Worm (Caenorhabditis elegans): Measurements from ENCODE around the gene nhr-110.

The nhr-110 gene

DNA sequence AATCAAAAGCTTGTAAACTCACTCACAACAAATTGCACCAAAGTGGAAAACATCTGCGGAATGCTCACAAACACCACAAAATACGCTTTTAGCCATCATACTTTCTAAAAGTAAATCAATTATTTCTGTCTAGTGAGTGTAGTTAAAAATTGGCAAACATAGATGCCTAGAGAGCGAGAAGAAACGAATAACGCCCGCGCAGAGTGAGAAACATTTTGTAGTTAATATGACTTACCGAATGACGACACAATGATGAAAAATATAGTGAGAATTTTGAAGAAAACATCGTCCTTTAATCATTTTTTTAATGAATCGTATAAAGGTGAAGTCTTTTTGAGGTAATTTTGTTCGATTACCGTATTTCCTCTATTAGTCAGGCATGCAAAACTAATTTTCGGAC, 5.1 kb upstream of the nhr-110 start, which contains the start of gene nhr-238:
Gene nhr-238, minus strand, starts transcription at position 104 of the 400 bp plus-strand sequence.
- no peak for TF ChIP-seq dao-5 (tag; optimal IDR thresholded peaks at IDR 0.05)
- TF ChIP-seq him-1 (tag; optimal IDR thresholded peaks at IDR 0.05): no peak
- TF ChIP-seq W03F9.2 (tag; optimal IDR thresholded peaks at IDR 0.05): no peak

DNA sequence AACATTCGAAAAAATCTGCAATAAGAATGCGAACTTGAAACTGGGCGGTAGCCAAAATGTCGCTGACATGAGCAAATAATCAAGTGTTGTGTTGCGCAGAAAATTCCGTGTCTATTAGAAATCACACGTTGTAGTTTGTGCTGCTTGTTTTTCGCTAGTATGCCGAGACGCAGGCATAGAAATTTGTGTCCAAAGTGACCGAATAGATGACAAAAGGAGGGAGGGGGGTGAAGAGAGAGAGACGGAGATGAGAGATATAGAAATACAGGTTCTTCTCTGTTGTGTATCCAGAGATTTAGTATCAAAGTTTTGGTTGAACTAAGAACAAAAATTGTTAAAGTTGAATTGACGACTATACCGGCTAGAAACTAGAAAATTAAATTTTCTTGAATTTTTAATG, 3.0 kb upstream of the nhr-110 start:
- no peak for TF ChIP-seq him-1 (tag; optimal IDR thresholded peaks at IDR 0.05)
- TF ChIP-seq W03F9.2 (tag; optimal IDR thresholded peaks at IDR 0.05): no peak
- TF ChIP-seq dao-5 (tag; optimal IDR thresholded peaks at IDR 0.05): no peak

DNA sequence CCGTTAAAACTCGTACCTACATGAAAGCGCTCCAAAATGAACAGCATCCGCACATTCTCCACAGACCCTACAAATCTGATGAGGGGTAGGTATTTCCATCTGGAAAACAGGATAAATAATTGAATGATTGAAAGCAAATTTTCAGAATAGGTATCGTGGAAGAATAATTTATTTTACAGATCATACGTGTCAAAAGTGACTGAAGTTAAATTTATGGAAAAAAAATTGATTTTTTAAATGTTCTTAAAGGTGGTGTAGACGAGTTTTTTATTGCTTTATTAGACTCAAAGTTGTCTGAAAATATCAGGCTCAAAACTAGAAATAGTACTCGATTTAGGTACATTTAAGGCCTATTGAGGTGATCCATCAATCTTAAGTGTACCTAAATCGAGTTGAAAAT, 2.5 kb upstream of the nhr-110 start, which contains the start of gene nhr-237:
Gene nhr-237, minus strand, starts transcription at position 101 of the 400 bp plus-strand sequence.
- TF ChIP-seq W03F9.2 (tag; optimal IDR thresholded peaks at IDR 0.05) (no peak), him-1 (tag; optimal IDR thresholded peaks at IDR 0.05) (no peak)

DNA sequence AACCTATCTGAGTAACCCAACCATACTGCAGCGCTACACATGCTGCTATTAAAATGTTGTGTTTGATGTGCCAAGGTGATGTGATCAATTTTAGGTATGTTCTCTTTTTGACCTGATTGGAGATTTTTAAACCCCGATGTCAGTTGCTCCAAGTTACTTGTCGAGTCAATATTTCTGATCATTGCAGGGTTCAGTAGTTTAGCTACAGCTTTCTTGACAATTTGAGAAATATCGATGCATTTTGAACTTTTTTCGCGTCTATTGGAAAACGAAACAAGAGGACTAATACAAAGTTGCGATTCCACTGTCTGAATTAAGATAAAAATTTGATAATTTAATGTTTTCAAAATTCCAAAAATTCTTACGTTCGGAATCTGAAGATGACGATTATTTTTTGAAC, 811 bp downstream of the nhr-110 start:
- TF ChIP-seq him-1 (tag; optimal IDR thresholded peaks at IDR 0.05): no peak
- TF ChIP-seq W03F9.2 (tag; optimal IDR thresholded peaks at IDR 0.05): no peak
- no peak for TF ChIP-seq dao-5 (tag; optimal IDR thresholded peaks at IDR 0.05)

DNA sequence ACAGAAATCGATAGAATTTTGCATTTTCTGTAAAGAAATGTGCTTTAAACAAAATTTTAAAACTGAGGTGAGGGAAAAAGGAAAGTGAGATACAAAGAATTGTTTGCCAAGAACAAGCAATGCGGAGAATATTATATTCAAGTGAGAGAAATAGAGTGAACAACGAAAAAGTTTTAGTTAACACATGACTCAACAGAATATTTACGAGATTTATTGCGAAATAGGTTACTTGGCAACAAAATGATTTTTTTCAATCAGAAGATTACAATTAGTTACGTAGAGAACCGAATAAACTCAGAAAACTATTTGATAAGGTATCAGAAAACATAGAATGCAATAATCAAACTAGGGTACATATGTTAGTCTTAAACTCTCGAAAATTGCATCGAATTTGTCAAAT, 2.7 kb downstream of the nhr-110 start, which contains the start of gene nhr-117:
Gene nhr-117, minus strand, starts transcription at position 27 of the 400 bp plus-strand sequence.
- TF ChIP-seq W03F9.2 (tag; optimal IDR thresholded peaks at IDR 0.05): no peak
- TF ChIP-seq him-1 (tag; optimal IDR thresholded peaks at IDR 0.05): no peak
- no peak for TF ChIP-seq dao-5 (tag; optimal IDR thresholded peaks at IDR 0.05)

DNA sequence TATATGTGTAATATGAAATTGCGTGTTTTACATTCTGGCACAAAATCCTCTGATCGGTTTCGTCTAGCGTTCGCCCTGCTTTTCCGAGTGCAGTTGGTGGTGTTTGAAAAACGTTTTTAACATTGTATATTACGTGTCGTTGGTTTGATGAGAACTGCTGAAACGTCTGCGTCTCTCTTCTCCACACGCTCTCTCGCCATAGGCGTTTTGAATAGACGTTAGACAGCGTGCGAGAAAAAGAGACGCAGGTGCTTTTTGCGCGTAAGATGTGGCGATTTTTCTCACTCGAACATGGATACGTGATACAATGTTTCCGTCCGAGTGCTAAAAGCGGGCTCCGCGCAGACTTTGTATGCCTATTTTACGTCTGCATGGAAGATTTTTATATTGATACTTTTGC, 3.7 kb downstream of the nhr-110 start:
- TF ChIP-seq him-1 (tag; optimal IDR thresholded peaks at IDR 0.05) (no peak), dao-5 (tag; optimal IDR thresholded peaks at IDR 0.05) (no peak), W03F9.2 (tag; optimal IDR thresholded peaks at IDR 0.05) (no peak)

DNA sequence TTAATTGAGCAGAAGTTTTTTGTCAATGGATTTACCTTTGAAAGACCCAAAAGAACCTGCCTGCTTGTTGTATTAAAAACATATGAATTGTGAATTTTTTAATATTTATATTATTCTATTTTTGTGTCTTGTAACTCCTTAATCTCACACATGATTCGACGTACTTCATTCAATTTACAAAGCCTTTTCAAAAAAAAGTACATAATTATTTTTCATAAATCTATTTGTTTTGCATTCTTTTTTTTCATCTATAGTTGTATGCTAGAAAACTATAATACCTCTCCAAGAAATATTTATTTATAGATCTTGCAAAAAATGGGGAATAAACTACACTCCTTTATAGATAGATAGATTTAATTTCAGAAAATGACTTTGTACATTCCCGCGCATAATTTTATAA, 5.5 kb downstream of the nhr-110 start, which contains the start of gene nhr-179:
Gene nhr-179, minus strand, starts transcription at position 101 of the 400 bp plus-strand sequence.
- TF ChIP-seq him-1 (tag; optimal IDR thresholded peaks at IDR 0.05) (no peak), W03F9.2 (tag; optimal IDR thresholded peaks at IDR 0.05) (no peak), dao-5 (tag; optimal IDR thresholded peaks at IDR 0.05) (no peak)

DNA sequence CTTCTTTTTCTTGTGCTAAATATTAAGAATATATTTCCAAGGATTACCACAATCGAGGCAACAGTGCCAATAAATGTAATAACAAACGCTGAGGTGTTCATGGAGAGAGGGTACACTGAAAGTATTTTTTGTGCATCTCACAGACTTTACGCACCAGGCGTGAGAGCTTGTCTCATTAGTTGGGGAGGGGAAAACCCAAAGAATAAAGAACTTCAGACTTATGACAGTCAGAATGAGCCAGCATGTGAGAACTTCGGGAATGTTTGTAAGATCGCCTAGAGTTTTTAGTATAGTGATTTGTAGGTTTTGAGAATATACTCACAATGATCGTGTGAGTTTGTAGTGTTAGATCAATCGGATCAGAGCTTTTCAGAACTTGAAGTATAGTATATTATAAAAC, 9.5 kb downstream of the nhr-110 start, which contains the start of gene srbc-41:
Gene srbc-41, minus strand, starts transcription at position 101 of the 400 bp plus-strand sequence.
- TF ChIP-seq him-1 (tag; optimal IDR thresholded peaks at IDR 0.05): no peak
- TF ChIP-seq dao-5 (tag; optimal IDR thresholded peaks at IDR 0.05): no peak
- TF ChIP-seq W03F9.2 (tag; optimal IDR thresholded peaks at IDR 0.05): no peak

DNA sequence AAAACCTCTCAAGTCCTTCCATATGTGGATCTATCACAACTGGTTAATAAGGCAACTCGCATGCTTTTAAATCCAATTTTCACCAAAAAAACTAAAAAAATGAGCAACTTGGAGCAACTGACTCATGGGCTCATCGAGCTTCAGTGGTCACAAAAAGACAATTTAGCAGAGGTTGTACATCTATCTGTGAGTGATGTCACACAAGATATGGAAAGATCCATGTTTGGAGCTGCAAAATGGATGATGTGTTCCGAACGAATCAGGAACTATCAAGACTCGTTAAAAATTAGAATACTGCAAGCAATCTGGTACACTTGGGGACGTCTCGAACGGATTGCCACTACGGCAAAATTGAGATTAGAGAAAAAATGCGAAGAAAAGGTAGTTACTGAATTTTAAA, 12.7 kb downstream of the nhr-110 start:
- no peak for TF ChIP-seq W03F9.2 (tag; optimal IDR thresholded peaks at IDR 0.05)

DNA sequence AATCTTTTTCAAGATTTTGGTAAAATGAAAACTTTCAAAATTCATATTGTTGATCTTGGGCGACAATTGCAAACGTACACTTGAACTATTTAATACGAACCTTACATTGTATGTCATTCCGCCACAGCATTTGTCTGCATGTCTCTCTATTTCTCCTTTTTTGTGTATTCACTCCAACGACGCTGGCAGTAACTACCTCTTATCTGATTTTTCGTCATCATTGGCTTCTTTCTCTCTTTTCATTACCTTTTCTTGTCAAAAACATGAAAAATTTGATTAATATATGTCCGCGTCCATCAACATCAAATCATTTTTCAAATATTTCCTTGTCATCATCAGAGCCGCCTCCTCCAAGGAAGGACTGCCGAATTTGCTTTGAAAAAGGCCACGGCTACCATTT, 14.1 kb downstream of the nhr-110 start, which contains the start of gene nhr-177:
Gene nhr-177, plus strand, starts transcription at position 167 of the 400 bp plus-strand sequence.
- TF ChIP-seq him-1 (tag; optimal IDR thresholded peaks at IDR 0.05) (no peak), dao-5 (tag; optimal IDR thresholded peaks at IDR 0.05) (no peak), W03F9.2 (tag; optimal IDR thresholded peaks at IDR 0.05) (no peak)

DNA sequence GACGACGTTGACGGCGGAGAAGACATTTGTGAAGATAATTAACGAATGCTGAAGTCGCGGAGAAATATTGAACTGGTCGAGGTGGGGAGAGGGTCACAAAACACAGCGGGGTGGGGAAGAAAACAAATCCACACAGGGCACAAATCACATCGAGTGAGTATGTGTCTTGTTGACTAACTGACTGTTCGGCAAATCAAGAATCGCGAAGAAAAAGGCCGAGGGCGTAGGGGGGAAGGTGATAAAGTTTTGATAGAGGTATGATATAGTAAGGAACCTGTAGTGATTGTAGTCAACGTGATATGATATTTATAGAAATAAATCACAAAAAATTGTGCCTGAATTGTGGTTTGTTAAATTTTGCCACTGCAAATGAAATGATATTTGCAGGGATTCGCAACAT, 16.4 kb downstream of the nhr-110 start, which contains the start of gene nhr-178:
Gene nhr-178, minus strand, starts transcription at position 164 of the 400 bp plus-strand sequence.
- no peak for TF ChIP-seq dao-5 (tag; optimal IDR thresholded peaks at IDR 0.05)
- TF ChIP-seq W03F9.2 (tag; optimal IDR thresholded peaks at IDR 0.05): no peak
- TF ChIP-seq him-1 (tag; optimal IDR thresholded peaks at IDR 0.05): no peak

DNA sequence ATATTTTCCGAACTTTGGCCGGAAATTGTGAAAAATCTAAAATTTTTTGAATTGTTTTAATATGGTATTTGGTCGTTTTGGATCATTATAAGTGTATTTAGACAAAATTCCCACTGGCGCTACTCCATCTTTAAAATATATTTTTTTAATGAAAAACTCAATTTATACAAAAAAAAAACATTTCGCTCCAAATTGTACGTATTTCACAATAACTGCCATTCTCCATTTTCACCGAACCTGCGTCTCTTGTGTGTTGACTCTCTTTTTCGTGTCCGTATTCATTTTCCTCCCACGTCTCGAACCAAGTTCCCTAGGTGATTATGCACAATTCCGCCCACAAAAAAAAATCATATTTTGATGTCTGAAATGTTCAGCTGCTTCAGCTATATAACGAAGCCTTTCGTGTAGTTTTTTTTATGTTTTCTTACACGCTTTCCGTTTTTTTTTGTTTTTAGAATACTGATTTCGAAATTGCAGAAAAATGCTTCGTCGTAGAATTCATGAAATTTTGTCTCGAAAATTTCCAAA, 23.6 kb downstream of the nhr-110 start, which contains the start of gene F16B4.2:
Gene F16B4.2, plus strand, starts transcription at position 478 of the 528 bp plus-strand sequence.
- TF ChIP-seq dao-5 (tag; optimal IDR thresholded peaks at IDR 0.05) (no peak), him-1 (tag; optimal IDR thresholded peaks at IDR 0.05) (no peak), W03F9.2 (tag; optimal IDR thresholded peaks at IDR 0.05) (no peak)

DNA sequence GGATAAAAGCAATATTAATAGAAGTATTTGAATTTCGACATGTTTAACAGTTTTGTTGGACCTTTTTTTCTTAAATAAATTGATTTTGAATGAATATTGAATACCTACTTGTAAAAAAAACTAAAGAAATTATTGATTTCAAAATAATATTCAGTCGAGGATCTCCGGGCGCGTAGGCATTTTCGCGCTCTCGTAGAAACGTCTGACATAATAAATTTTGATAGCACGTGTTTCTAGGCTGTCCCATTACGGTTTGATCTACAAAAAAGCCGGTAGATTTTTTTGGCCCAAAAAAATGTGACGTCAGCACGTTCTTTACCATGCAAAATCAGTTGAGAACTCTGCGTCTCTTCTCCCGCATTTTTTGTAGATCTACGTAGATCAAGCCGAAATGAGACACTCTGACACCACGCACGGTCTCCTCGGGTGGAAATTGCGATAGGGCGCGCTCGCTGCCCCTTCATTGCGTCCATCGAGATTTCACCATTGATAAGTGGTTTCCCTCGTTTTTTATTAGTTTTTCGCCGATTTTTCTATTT, 29.6 kb downstream of the nhr-110 start:
- TF ChIP-seq him-1 (tag; optimal IDR thresholded peaks at IDR 0.05): no peak
- no peak for TF ChIP-seq dao-5 (tag; optimal IDR thresholded peaks at IDR 0.05)

DNA sequence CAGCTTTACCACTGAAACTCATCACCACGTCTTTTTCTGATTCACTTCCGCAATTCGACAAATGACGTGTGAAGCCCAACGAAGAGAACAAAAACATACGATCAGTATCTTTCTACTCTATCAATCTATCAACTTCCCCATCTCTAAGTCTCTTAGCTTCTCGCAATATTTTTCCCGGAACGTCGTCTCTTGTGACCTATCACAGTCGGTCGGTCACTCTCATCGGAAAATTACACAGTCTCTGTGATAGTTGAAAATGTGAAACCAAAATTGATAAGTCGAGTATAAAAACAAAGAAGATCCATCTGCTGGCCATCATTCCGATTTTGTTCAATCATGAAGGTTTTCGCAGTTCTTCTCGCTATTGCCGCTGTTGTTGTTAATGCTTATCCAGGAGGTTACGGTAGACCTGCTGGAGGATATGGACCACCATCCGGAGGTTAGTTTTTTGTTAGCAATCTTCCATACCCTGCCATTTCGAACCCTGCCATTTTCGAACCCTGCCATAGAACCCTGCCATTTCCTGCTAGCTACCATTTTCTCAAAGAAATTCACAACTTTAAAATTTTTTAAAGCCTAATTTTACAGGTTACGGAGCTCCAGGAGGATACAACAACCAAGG, 30.3 kb downstream of the nhr-110 start, which contains the start of gene F16B4.4:
Gene F16B4.4, plus strand, starts transcription at position 221 of the 622 bp plus-strand sequence.
- TF ChIP-seq him-1 (tag; optimal IDR thresholded peaks at IDR 0.05) (no peak), dao-5 (tag; optimal IDR thresholded peaks at IDR 0.05) (no peak), W03F9.2 (tag; optimal IDR thresholded peaks at IDR 0.05) (no peak)
